Worm (Caenorhabditis elegans): ENCODE data around the gene Y62H9A.14.
A peak's percentile ranks its signal among the peaks of the same experiment; 100 is the strongest.

ce11 chrX:11937343-11937935 lies 16.4 kb downstream of the Y62H9A.14 start:
- TF ChIP-seq ref-1 (GFP tag; conservative IDR thresholded peaks at IDR 0.05) (peak; percentile 48), flt-1 (GFP tag; IDR thresholded peaks at IDR 0.05) (peak; percentile 90), klf-2 (GFP tag; conservative IDR thresholded peaks at IDR 0.05) (peak; percentile 67), ztf-23 (GFP tag; IDR thresholded peaks at IDR 0.05) (peak; percentile 86), cog-1 (tag; optimal IDR thresholded peaks at IDR 0.05) (peak; percentile 95), med-1 (GFP tag; optimal IDR thresholded peaks at IDR 0.05; ENCODE audit: insufficient read depth) (peak; percentile 64), ztf-29 (GFP tag; IDR thresholded peaks at IDR 0.05) (no peak)

Measured in whole organism, midembryonic.